Fruit fly (Drosophila melanogaster) whole organism, embryonic: ENCODE data around the gene Rabex-5.

Experiments used
- Antp ChIP-seq: fragments of 200-800 bp; sonication (Bioruptor generic); optimal IDR thresholded peaks from 3 replicates; lab custom pipeline; 2016; ENCODE audit warnings: missing biosample characterization, missing genetic modification characterization
- B-H2 ChIP-seq: fragments of 200-800 bp; sonication (Bioruptor generic); optimal IDR thresholded peaks from 2 replicates; lab custom pipeline; 2018; ENCODE audit warnings: missing biosample characterization, mild to moderate bottlenecking, missing genetic modification characterization
- Bgb ChIP-seq: fragments of 200-800 bp; sonication (Bioruptor generic); IDR thresholded peaks from 2 replicates; pipeline ENCODE4 v1.3.6; 2022; ENCODE audit warnings: missing biosample characterization, missing genetic modification characterization; ENCODE audit not compliant: partially characterized antibody
- Bteb2 ChIP-seq: fragments of 200-800 bp; sonication (Bioruptor generic); optimal IDR thresholded peaks from 2 replicates; lab custom pipeline; 2016; ENCODE audit warnings: missing biosample characterization, missing genetic modification characterization
- CG10147 ChIP-seq: fragments of 200-800 bp; sonication (Bioruptor generic); optimal IDR thresholded peaks from 2 replicates; lab custom pipeline; 2019; ENCODE audit warnings: missing biosample characterization, mild to moderate bottlenecking, missing genetic modification characterization, moderate library complexity
- CG10565 ChIP-seq: fragments of 200-800 bp; sonication (Bioruptor generic); optimal IDR thresholded peaks from 3 replicates; lab custom pipeline; 2016; ENCODE audit warnings: missing biosample characterization, mild to moderate bottlenecking, missing genetic modification characterization
- CG10654 ChIP-seq: fragments of 200-800 bp; sonication (Bioruptor generic); optimal IDR thresholded peaks from 2 replicates; lab custom pipeline; 2016; ENCODE audit warnings: missing biosample characterization, missing genetic modification characterization
- CG14860 ChIP-seq: fragments of 200-800 bp; sonication (Bioruptor generic); IDR thresholded peaks from 3 replicates; pipeline ENCODE4 v1.3.6; 2022; ENCODE audit warnings: missing biosample characterization, missing genetic modification characterization; ENCODE audit not compliant: partially characterized antibody
- CG1603 ChIP-seq: fragments of 200-800 bp; sonication (Bioruptor generic); optimal IDR thresholded peaks from 2 replicates; lab custom pipeline; 2019; ENCODE audit warnings: missing biosample characterization, mild to moderate bottlenecking, missing genetic modification characterization, moderate library complexity
- CG17568 ChIP-seq: fragments of 200-800 bp; sonication (Bioruptor generic); optimal IDR thresholded peaks from 2 replicates; lab custom pipeline; 2018; ENCODE audit warnings: missing biosample characterization, mild to moderate bottlenecking, missing genetic modification characterization, moderate library complexity
- CG17829 ChIP-seq: fragments of 200-800 bp; optimal IDR thresholded peaks from 2 replicates; lab custom pipeline; 2019; ENCODE audit warnings: missing biosample characterization, mild to moderate bottlenecking, missing genetic modification characterization, moderate library complexity
- CG2129 ChIP-seq: fragments of 200-800 bp; sonication (Bioruptor generic); IDR thresholded peaks from 2 replicates; pipeline ENCODE4 v1.3.6; 2022; ENCODE audit warnings: missing biosample characterization, missing genetic modification characterization; ENCODE audit not compliant: partially characterized antibody
- CG31441 ChIP-seq: fragments of 200-800 bp; sonication (Bioruptor generic); IDR thresholded peaks from 2 replicates; pipeline ENCODE4 v1.3.6; 2022; ENCODE audit warnings: missing biosample characterization, missing genetic modification characterization
- CG32767 ChIP-seq: fragments of 200-800 bp; sonication (Bioruptor generic); IDR thresholded peaks from 2 replicates; pipeline ENCODE4 v1.3.6; 2022; ENCODE audit warnings: missing biosample characterization, missing genetic modification characterization
- CG33557 ChIP-seq: fragments of 200-800 bp; sonication (Bioruptor generic); optimal IDR thresholded peaks from 2 replicates; lab custom pipeline; 2019; ENCODE audit warnings: missing biosample characterization, mild to moderate bottlenecking, missing genetic modification characterization, moderate library complexity
- CG6689 ChIP-seq: fragments of 200-800 bp; sonication (Bioruptor generic); IDR thresholded peaks from 2 replicates; pipeline ENCODE4 v1.3.6; 2022; ENCODE audit warnings: missing biosample characterization, missing genetic modification characterization
- CG6791 ChIP-seq: fragments of 200-800 bp; sonication (Bioruptor generic); IDR thresholded peaks from 3 replicates; pipeline ENCODE4 v1.3.6; 2022; ENCODE audit warnings: missing biosample characterization, missing genetic modification characterization; ENCODE audit not compliant: partially characterized antibody
- CG7357 ChIP-seq: fragments of 200-800 bp; sonication (Bioruptor generic); IDR thresholded peaks from 3 replicates; pipeline ENCODE4 v1.3.6; 2022; ENCODE audit warnings: missing biosample characterization, missing genetic modification characterization
- CG7963 ChIP-seq: fragments of 200-800 bp; sonication (Bioruptor generic); IDR thresholded peaks from 3 replicates; pipeline ENCODE4 v1.3.6; 2022; ENCODE audit warnings: missing biosample characterization, missing genetic modification characterization; ENCODE audit not compliant: partially characterized antibody
- Doc3 ChIP-seq: fragments of 200-800 bp; sonication (Bioruptor generic); IDR thresholded peaks from 3 replicates; pipeline ENCODE4 v1.3.6; 2022; ENCODE audit warnings: missing biosample characterization, missing genetic modification characterization; ENCODE audit not compliant: partially characterized antibody
- HHEX ChIP-seq: fragments of 200-800 bp; sonication (Bioruptor generic); optimal IDR thresholded peaks from 3 replicates; lab custom pipeline; 2017; ENCODE audit warnings: missing biosample characterization, mild to moderate bottlenecking, missing genetic modification characterization, missing genetic modification reagents
- HLH4C ChIP-seq: fragments of 200-800 bp; sonication (Bioruptor generic); IDR thresholded peaks from 3 replicates; pipeline ENCODE4 v1.3.6; 2022; ENCODE audit warnings: missing biosample characterization, missing genetic modification characterization; ENCODE audit not compliant: partially characterized antibody
- HLH54F ChIP-seq: fragments of 200-800 bp; sonication (Bioruptor generic); optimal IDR thresholded peaks from 3 replicates; lab custom pipeline; 2016; ENCODE audit warnings: missing biosample characterization, missing genetic modification characterization
- HmgD ChIP-seq: fragments of 200-800 bp; sonication (Bioruptor generic); optimal IDR thresholded peaks from 3 replicates; lab custom pipeline; 2016; ENCODE audit warnings: missing biosample characterization, missing genetic modification characterization
- Hmr ChIP-seq: fragments of 200-800 bp; sonication (Bioruptor generic); optimal IDR thresholded peaks from 3 replicates; lab custom pipeline; 2017; ENCODE audit warnings: mild to moderate bottlenecking, missing biosample characterization, missing genetic modification reagents, missing genetic modification characterization
- MBD-R2 ChIP-seq: fragments of 200-800 bp; sonication (Bioruptor generic); IDR thresholded peaks from 2 replicates; pipeline ENCODE4 v1.3.6; 2022; ENCODE audit warnings: missing biosample characterization, missing genetic modification characterization
- Mad ChIP-seq: fragments of 200-800 bp; sonication (Bioruptor generic); optimal IDR thresholded peaks from 2 replicates; lab custom pipeline; 2016; ENCODE audit warnings: missing biosample characterization, missing genetic modification characterization
- Mes4 ChIP-seq: fragments of 200-800 bp; sonication (Bioruptor generic); optimal IDR thresholded peaks from 2 replicates; lab custom pipeline; 2016; ENCODE audit warnings: missing biosample characterization, missing genetic modification characterization
- NC2β ChIP-seq: fragments of 200-800 bp; sonication (Bioruptor generic); optimal IDR thresholded peaks from 2 replicates; lab custom pipeline; 2016; ENCODE audit warnings: missing biosample characterization, missing genetic modification characterization
- Sin3A ChIP-seq: fragments of >200 bp; optimal IDR thresholded peaks from 2 replicates; lab custom pipeline; 2018
- Trl ChIP-seq, 3 experiments: fragments of >200 bp in 2 of 3; fragments of 200-800 bp in 1 of 3; sonication (Bioruptor generic) in 1 of 3; optimal IDR thresholded peaks; 2 replicates in 1 of 3; 3 replicates in 2 of 3; lab custom pipeline; 2016 to 2017; ENCODE audit warnings: missing biosample characterization in 1 of 3, missing genetic modification characterization in 1 of 3
- Usf ChIP-seq: fragments of 200-800 bp; sonication (Bioruptor generic); optimal IDR thresholded peaks from 2 replicates; lab custom pipeline; 2017; ENCODE audit warnings: missing genotype, missing biosample characterization, missing genetic modification characterization
- az2 ChIP-seq: fragments of 200-800 bp; sonication (Bioruptor generic); optimal IDR thresholded peaks from 3 replicates; lab custom pipeline; 2016; ENCODE audit warnings: missing biosample characterization, missing genetic modification characterization
- btn ChIP-seq: fragments of 200-800 bp; sonication (Bioruptor generic); optimal IDR thresholded peaks from 2 replicates; lab custom pipeline; 2016; ENCODE audit warnings: missing biosample characterization, missing genetic modification characterization
- chif ChIP-seq, 2 experiments: fragments of 200-800 bp; sonication (Bioruptor generic); optimal IDR thresholded peaks; 3 replicates each; lab custom pipeline; 2016; ENCODE audit warnings: missing biosample characterization in 2 of 2, missing genetic modification characterization in 2 of 2
- dpn ChIP-seq, 2 experiments: fragments of 200-800 bp; sonication (Bioruptor generic); optimal IDR thresholded peaks; 3 replicates each; lab custom pipeline; 2016; ENCODE audit warnings: missing biosample characterization in 2 of 2, missing genetic modification characterization in 2 of 2
- esg ChIP-seq: fragments of 200-800 bp; sonication (Bioruptor generic); conservative IDR thresholded peaks from 2 replicates; pipeline ENCODE4 v1.3.6; 2022; ENCODE audit warnings: missing biosample characterization, missing genetic modification characterization
- ham ChIP-seq: fragments of 200-800 bp; sonication (Bioruptor generic); IDR thresholded peaks from 2 replicates; pipeline ENCODE4 v1.3.6; 2022; ENCODE audit warnings: missing biosample characterization, missing genetic modification characterization
- kah ChIP-seq: fragments of 200-800 bp; sonication (Bioruptor generic); optimal IDR thresholded peaks from 2 replicates; lab custom pipeline; 2018; ENCODE audit warnings: missing biosample characterization, mild to moderate bottlenecking, missing genetic modification characterization
- nerfin-1 ChIP-seq: fragments of 200-800 bp; sonication (Bioruptor generic); optimal IDR thresholded peaks from 3 replicates; lab custom pipeline; 2019; ENCODE audit warnings: missing biosample characterization, mild to moderate bottlenecking, missing genetic modification characterization, moderate library complexity
- pan ChIP-seq, 4 experiments: fragments of >200 bp in 3 of 4; fragments of 200-800 bp in 1 of 4; sonication (Bioruptor generic) in 1 of 4; optimal IDR thresholded peaks in 3 of 4; IDR thresholded peaks in 1 of 4; 2 replicates each; pipeline versions ENCODE4 v1.3.6 to Lab custom; 2017 to 2022; ENCODE audit warnings: missing biosample characterization in 2 of 4, missing genetic modification characterization in 2 of 4, mixed read lengths in 1 of 4
- sens ChIP-seq: fragments of 200-800 bp; sonication (Bioruptor generic); peaks from one replicate; lab custom pipeline; 2016; ENCODE audit warnings: missing biosample characterization, missing genetic modification characterization
- shn ChIP-seq: fragments of 200-800 bp; sonication (Bioruptor generic); optimal IDR thresholded peaks from 3 replicates; lab custom pipeline; 2016; ENCODE audit warnings: missing biosample characterization, missing genetic modification characterization
- slbo ChIP-seq: fragments of 200-800 bp; sonication (Bioruptor generic); IDR thresholded peaks from 2 replicates; pipeline ENCODE4 v1.3.6; 2022; ENCODE audit warnings: missing biosample characterization, missing genetic modification characterization
- slou ChIP-seq: fragments of 200-800 bp; sonication (Bioruptor generic); optimal IDR thresholded peaks from 3 replicates; lab custom pipeline; 2016; ENCODE audit warnings: missing biosample characterization, missing genetic modification characterization
- tx ChIP-seq: fragments of 200-800 bp; sonication (Bioruptor generic); optimal IDR thresholded peaks from 2 replicates; lab custom pipeline; 2016; ENCODE audit warnings: missing biosample characterization, missing genetic modification characterization
- vnd ChIP-seq: fragments of 200-800 bp; sonication (Bioruptor generic); IDR thresholded peaks from 3 replicates; pipeline ENCODE4 v1.3.6; 2022; ENCODE audit warnings: missing biosample characterization, missing genetic modification characterization; ENCODE audit not compliant: partially characterized antibody
- vvl ChIP-seq: fragments of 200-800 bp; sonication (Bioruptor generic); IDR thresholded peaks from 2 replicates; pipeline ENCODE4 v1.3.6; 2022; ENCODE audit warnings: missing biosample characterization, missing genetic modification characterization
- zen2 ChIP-seq: fragments of 200-800 bp; sonication (Bioruptor generic); IDR thresholded peaks from 3 replicates; pipeline ENCODE4 v1.3.6; 2022; ENCODE audit warnings: missing biosample characterization, missing genetic modification characterization; ENCODE audit not compliant: partially characterized antibody

Gene Rabex-5

dm6 chr3L:1295693-1296092 lies at the start of gene Rabex-5:
Gene Rabex-5, plus strand, starts transcription at chr3L:1295913.
- no peak for TF ChIP-seq Usf (GFP tag; lab: Kevin White, UChicago)
- TF ChIP-seq esg (GFP tag; lab: Robert Waterston, UW): no peak
- peak; percentile 50 for TF ChIP-seq NC2β (GFP tag; lab: Kevin White, UChicago)
- TF ChIP-seq tx (GFP tag; lab: Kevin White, UChicago): peak; percentile 21
- no peak for TF ChIP-seq CG7357 (GFP tag; lab: Robert Waterston, UW)
- TF ChIP-seq Mes4 (GFP tag; lab: Kevin White, UChicago): no peak
- TF ChIP-seq CG1603 (tag; lab: Kevin White, UChicago): peak; percentile 73
- TF ChIP-seq CG32767 (GFP tag; lab: Robert Waterston, UW): no peak
- TF ChIP-seq MBD-R2: peak; percentile 97
- TF ChIP-seq slou (GFP tag; lab: Kevin White, UChicago): peak; percentile 13
- TF ChIP-seq btn: no peak
- TF ChIP-seq chif (GFP tag; optimal IDR thresholded peaks at IDR 0.05; lab: Kevin White, UChicago): peak in 1 of 2 experiments; percentile 29
- TF ChIP-seq CG6689 (GFP tag; lab: Robert Waterston, UW): no peak
- TF ChIP-seq vnd: peak; percentile 73
- TF ChIP-seq CG17568 (GFP tag; lab: Kevin White, UChicago): no peak
- no peak for TF ChIP-seq B-H2 (GFP tag; lab: Kevin White, UChicago)
- TF ChIP-seq Bteb2 (GFP tag; lab: Kevin White, UChicago): peak; percentile 36
- TF ChIP-seq CG10565 (GFP tag; lab: Kevin White, UChicago): no peak
- TF ChIP-seq CG33557: no peak
- peak; percentile 26 to 37 for TF ChIP-seq dpn (GFP tag; optimal IDR thresholded peaks at IDR 0.05; lab: Kevin White, UChicago)
- TF ChIP-seq Bgb (GFP tag; lab: Robert Waterston, UW): peak; percentile 90
- TF ChIP-seq CG10654 (GFP tag; lab: Kevin White, UChicago): peak; percentile 31
- peak; percentile 52 for TF ChIP-seq nerfin-1 (tag; lab: Kevin White, UChicago)
- TF ChIP-seq HLH54F (GFP tag; lab: Kevin White, UChicago): peak; percentile 16
- TF ChIP-seq CG6791: peak; percentile 90
- TF ChIP-seq zen2: peak; percentile 39; the same call in 1 of the 3 replicates
- TF ChIP-seq Hmr (GFP tag; lab: Kevin White, UChicago): peak; percentile 69
- TF ChIP-seq CG2129 (GFP tag; lab: Robert Waterston, UW): peak; percentile 41; the same call in 1 of the 2 replicates
- peak; percentile 73 for TF ChIP-seq HLH4C (GFP tag; lab: Robert Waterston, UW)
- TF ChIP-seq Trl (optimal IDR thresholded peaks at IDR 0.05; lab: Kevin White, UChicago): no peak
- peak; percentile 15 for TF ChIP-seq Trl (GFP tag; optimal IDR thresholded peaks at IDR 0.05; lab: Kevin White, UChicago)
- TF ChIP-seq HmgD (GFP tag; lab: Kevin White, UChicago): peak; percentile 53
- TF ChIP-seq az2 (GFP tag; lab: Kevin White, UChicago): peak; percentile 35
- peak; percentile 6 for TF ChIP-seq CG10147
- TF ChIP-seq kah: no peak
- peak; percentile 36 for TF ChIP-seq Sin3A (lab: Kevin White, UChicago)
- TF ChIP-seq CG17829 (tag; lab: Kevin White, UChicago): peak; percentile 48
- peak; percentile 27 for TF ChIP-seq HHEX
- TF ChIP-seq CG7963 (GFP tag; lab: Robert Waterston, UW): peak; percentile 62; the same call in 2 of the 3 replicates
- peak; percentile 67 for TF ChIP-seq Doc3 (GFP tag; lab: Robert Waterston, UW)
- peak; percentile 71; the same call in 1 of the 2 replicates for TF ChIP-seq slbo
- peak; percentile 65 for TF ChIP-seq Antp (GFP tag; lab: Kevin White, UChicago)
- TF ChIP-seq ham (GFP tag; lab: Robert Waterston, UW): no peak
- TF ChIP-seq pan (optimal IDR thresholded peaks at IDR 0.05; lab: Kevin White, UChicago): no peak
- peak in 1 of 2 experiments; percentile 37 for TF ChIP-seq pan (GFP tag; optimal IDR thresholded peaks at IDR 0.05 in 1 of 2, IDR thresholded peaks at IDR 0.05 in 1 of 2)
- no peak for TF ChIP-seq CG31441 (GFP tag; lab: Robert Waterston, UW)
- TF ChIP-seq CG14860 (GFP tag; lab: Robert Waterston, UW): peak; percentile 53; the same call in 2 of the 3 replicates
- peak; percentile 73 for TF ChIP-seq sens (GFP tag; lab: Kevin White, UChicago)
- no peak for TF ChIP-seq Mad (GFP tag; lab: Kevin White, UChicago)
- peak; percentile 65; the same call in 1 of the 2 replicates for TF ChIP-seq vvl (GFP tag; lab: Robert Waterston, UW)
- TF ChIP-seq shn (GFP tag; lab: Kevin White, UChicago): peak; percentile 34
